Worm (Caenorhabditis elegans): Measurements from ENCODE around the gene dlc-5.

- TF ChIP-seq him-1 (tag; optimal IDR thresholded peaks at IDR 0.05) (no peak), W03F9.2 (tag; optimal IDR thresholded peaks at IDR 0.05) (no peak)
These were observed at the start of gene dlc-5 for ce11 chrIV:6438051-6438450.

All from whole organism, L4/young adult.